Fruit fly (Drosophila melanogaster): ENCODE measurements around the gene CG13841.

DNA sequence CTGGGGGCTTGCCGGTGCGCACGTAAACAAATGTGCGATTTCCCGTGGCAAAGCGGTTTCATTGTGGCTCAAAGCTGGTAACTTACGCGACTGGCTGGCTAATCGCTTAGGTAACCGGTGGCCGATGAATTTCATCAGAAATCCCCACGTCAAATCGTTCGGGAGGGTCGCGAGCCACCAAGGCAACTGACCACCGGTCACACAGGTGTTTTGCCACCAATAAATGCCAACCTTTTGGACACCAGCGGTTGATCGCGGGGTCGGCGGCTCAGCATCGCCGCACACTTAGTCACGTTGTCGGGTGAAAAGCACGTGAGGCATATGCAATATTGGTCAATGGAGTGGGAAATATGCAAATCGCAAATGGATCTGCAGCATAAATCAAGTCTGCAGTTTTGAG is 9.0 kb upstream of the CG13841 start:
- TF ChIP-seq CG8478 (optimal IDR thresholded peaks at IDR 0.05) (no peak), CTCF (optimal IDR thresholded peaks at IDR 0.05) (no peak)

Data from S2 (cell line).